Worm (Caenorhabditis elegans): ENCODE data around the gene tag-281.

tag-281 gene

DNA sequence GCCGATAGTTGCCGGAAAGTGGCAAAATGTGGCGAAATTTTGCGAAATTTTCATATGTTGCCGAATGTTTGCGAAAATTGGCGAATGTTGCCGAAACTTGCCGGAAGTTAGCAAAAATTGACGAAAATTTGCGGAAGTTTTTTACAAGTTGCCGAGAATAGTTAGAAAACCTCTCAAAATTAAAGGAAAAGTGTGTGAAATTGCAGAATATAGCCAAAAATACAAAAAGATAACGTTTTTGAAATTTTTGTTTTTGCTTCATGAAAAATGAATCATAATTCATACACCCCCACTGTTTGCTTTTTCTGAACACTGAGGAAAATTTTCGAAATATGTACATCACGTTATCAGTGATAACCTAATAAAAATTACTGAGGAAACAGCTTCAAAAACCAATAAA lies 22.1 kb downstream of the tag-281 start:
- TF ChIP-seq nhr-129 (tag; optimal IDR thresholded peaks at IDR 0.05) (no peak), ceh-16 (tag; optimal IDR thresholded peaks at IDR 0.05) (no peak), nhr-237 (tag; optimal IDR thresholded peaks at IDR 0.05) (no peak), ztf-11 (tag; optimal IDR thresholded peaks at IDR 0.05) (no peak), sma-9 (GFP tag; optimal IDR thresholded peaks at IDR 0.05) (no peak), sma-9 (tag; optimal IDR thresholded peaks at IDR 0.05) (no peak), nhr-11 (tag; optimal IDR thresholded peaks at IDR 0.05) (no peak)

DNA sequence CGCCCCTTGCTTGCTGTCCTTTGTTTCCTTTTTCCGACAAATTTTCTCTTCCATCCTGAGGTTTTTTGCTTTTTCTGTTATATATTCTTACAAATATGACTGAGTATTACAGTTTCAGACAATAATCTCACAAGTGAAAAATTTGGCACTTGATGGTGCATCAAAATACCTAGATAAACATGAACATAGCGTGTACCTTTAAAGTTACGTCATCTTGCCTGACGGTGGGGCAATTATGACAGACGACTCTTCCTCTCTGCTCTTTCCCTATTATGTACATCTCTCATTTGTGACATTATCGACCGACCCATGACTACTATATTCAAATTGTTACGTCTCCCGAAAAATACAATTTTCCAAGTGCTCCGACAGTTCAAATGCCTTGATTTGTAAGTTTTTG lies 23.1 kb downstream of the tag-281 start, which contains the start of gene fbxb-102:
TSS of gene fbxb-102 (plus strand) at position 301 of the 400 bp plus-strand sequence.
- TF ChIP-seq aly-2 (tag; optimal IDR thresholded peaks at IDR 0.05) (no peak), ztf-11 (tag; optimal IDR thresholded peaks at IDR 0.05) (no peak), F13H6.1 (tag; optimal IDR thresholded peaks at IDR 0.05) (no peak), ceh-82 (tag; optimal IDR thresholded peaks at IDR 0.05) (no peak), unc-39 (tag; optimal IDR thresholded peaks at IDR 0.05) (no peak), ama-1 (optimal IDR thresholded peaks at IDR 0.05) (no peak), nhr-25 (tag; optimal IDR thresholded peaks at IDR 0.05) (no peak), snpc-4 (tag; optimal IDR thresholded peaks at IDR 0.05) (no peak), gmeb-1 (tag; optimal IDR thresholded peaks at IDR 0.05) (no peak), skn-1 (tag; optimal IDR thresholded peaks at IDR 0.05) (no peak), dmd-4 (tag; optimal IDR thresholded peaks at IDR 0.05) (no peak), Y55F3AM.14 (GFP tag; optimal IDR thresholded peaks at IDR 0.05) (no peak), elt-1 (tag; optimal IDR thresholded peaks at IDR 0.05) (no peak), R02D3.7 (tag; optimal IDR thresholded peaks at IDR 0.05) (no peak), nhr-23 (tag; optimal IDR thresholded peaks at IDR 0.05) (no peak)

DNA sequence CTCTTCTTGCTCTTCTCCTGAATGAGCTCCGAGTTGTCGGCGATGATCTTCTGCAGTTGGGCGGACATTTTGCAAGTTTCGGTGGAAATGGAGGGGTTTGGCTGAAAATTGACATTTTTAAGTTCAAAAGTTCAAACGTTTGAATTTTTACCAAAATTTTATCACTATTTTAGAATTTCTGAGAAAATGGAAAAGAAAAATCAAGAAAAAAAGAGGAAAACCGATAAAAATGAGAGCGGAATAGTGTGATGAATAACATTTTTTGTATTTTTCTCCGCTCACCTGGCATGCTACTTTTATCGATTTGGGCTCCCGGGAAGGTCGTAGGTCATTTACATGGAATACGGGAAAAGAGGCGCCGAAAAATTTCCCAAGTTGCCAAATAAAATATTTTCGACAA lies 25.5 kb downstream of the tag-281 start, which contains the start of gene F15A4.10:
TSS of gene F15A4.10 (minus strand) at position 101 of the 400 bp plus-strand sequence.
- TF ChIP-seq nhr-77 (tag; optimal IDR thresholded peaks at IDR 0.05): no peak

DNA sequence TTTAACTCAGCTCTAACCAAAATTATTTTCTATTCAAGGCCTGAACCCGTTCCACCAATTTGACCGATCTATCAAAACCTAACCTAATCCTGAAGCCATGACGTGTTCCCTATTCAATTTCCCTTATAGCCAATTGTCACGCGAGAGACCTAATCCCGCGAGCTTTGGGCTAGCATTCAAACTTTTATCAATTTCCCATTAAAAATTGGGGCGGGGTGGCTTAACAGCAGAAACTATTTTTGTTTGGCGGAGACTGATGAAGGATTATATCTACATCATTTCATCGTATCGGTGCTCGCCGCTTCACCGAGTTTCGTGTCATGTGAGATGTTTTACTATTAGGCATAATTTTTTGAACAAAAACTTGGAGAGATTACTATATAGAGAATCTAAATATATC lies 29.2 kb downstream of the tag-281 start:
- TF ChIP-seq elt-3 (tag; optimal IDR thresholded peaks at IDR 0.05): no peak
- TF ChIP-seq mab-5 (tag; optimal IDR thresholded peaks at IDR 0.05): no peak
- TF ChIP-seq zag-1 (tag; optimal IDR thresholded peaks at IDR 0.05): no peak
- no peak for TF ChIP-seq ceh-16 (tag; optimal IDR thresholded peaks at IDR 0.05)
- TF ChIP-seq ztf-1 (GFP tag; conservative IDR thresholded peaks at IDR 0.05): no peak
- TF ChIP-seq R02D3.7 (tag; optimal IDR thresholded peaks at IDR 0.05): no peak
- no peak for TF ChIP-seq nhr-237 (tag; optimal IDR thresholded peaks at IDR 0.05)
- TF ChIP-seq unc-39 (tag; optimal IDR thresholded peaks at IDR 0.05): no peak
- TF ChIP-seq nhr-12 (tag; optimal IDR thresholded peaks at IDR 0.05): no peak
- no peak for TF ChIP-seq nhr-77 (tag; optimal IDR thresholded peaks at IDR 0.05)
- TF ChIP-seq lin-11 (tag; optimal IDR thresholded peaks at IDR 0.05): no peak
- no peak for TF ChIP-seq lin-13 (GFP tag; optimal IDR thresholded peaks at IDR 0.05)
- TF ChIP-seq unc-62 (GFP tag; optimal IDR thresholded peaks at IDR 0.05): no peak
- no peak for TF ChIP-seq crh-2 (tag; optimal IDR thresholded peaks at IDR 0.05)
- no peak for TF ChIP-seq nhr-6 (tag; optimal IDR thresholded peaks at IDR 0.05)

DNA sequence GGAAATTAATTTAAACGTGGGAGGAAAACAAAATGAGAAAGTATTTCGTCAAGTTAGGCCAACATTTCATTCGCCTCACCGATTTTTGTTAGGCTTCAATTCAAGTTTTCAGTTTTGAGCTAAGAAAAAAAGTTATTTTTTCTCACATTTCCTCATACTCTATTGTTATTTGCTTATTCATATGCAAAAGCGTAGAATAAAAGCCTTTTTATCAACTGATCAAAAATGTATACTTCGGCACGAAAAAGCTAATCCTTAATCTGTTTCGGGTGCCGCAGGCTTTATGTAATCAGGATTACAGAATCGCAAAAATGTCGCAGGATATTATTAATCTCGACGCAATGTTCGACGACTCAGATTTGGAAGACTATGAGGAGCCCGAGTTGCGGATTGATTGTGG lies 30.3 kb downstream of the tag-281 start, which contains the start of gene T21B4.15:
TSS of gene T21B4.15 (plus strand) at position 301 of the 400 bp plus-strand sequence.
- no peak for TF ChIP-seq nhr-25 (tag; optimal IDR thresholded peaks at IDR 0.05)
- TF ChIP-seq nhr-10 (tag; optimal IDR thresholded peaks at IDR 0.05): no peak
- TF ChIP-seq dmd-4 (tag; optimal IDR thresholded peaks at IDR 0.05): no peak
- TF ChIP-seq ama-1 (optimal IDR thresholded peaks at IDR 0.05): no peak
- TF ChIP-seq unc-39 (tag; optimal IDR thresholded peaks at IDR 0.05): no peak
- no peak for TF ChIP-seq nhr-11 (tag; optimal IDR thresholded peaks at IDR 0.05)
- TF ChIP-seq ztf-4 (tag; optimal IDR thresholded peaks at IDR 0.05): no peak
- TF ChIP-seq snpc-4 (tag; optimal IDR thresholded peaks at IDR 0.05): no peak
- TF ChIP-seq sma-3 (GFP tag; optimal IDR thresholded peaks at IDR 0.05): no peak
- no peak for TF ChIP-seq Y55F3AM.14 (GFP tag; optimal IDR thresholded peaks at IDR 0.05)
- TF ChIP-seq ceh-16 (tag; optimal IDR thresholded peaks at IDR 0.05): no peak

DNA sequence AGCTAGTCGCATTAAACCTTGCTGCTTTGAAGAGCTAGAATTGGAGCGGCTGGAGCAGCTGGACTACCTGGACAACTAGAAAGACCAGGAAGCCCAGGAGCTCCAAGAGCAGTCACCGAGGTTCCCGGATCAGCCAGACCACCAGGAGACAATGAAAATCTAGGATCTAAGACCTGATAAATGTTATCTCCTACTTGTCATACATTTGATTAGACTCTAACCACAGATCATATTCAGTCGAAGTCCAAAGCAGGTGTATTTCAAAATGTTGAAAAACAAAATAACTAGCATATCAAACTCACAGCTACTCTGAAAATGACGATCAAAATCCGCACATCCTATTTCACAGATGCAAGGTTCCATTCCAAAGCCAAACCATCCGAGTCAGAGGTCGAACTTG lies 32.4 kb downstream of the tag-281 start, which contains the start of gene srz-6:
TSS of gene srz-6 (plus strand) at position 301 of the 400 bp plus-strand sequence.
- TF ChIP-seq ZK546.5 (tag; optimal IDR thresholded peaks at IDR 0.05) (no peak), sma-9 (GFP tag; optimal IDR thresholded peaks at IDR 0.05) (no peak), sma-9 (tag; optimal IDR thresholded peaks at IDR 0.05) (no peak), sem-4 (tag; optimal IDR thresholded peaks at IDR 0.05) (no peak)
